Worm (Caenorhabditis elegans) whole organism, L1 larva: ENCODE results near the gene Y32G9A.5.

Experiments
- aha-1 ChIP-seq: fragments of 150-350 bp; optimal IDR thresholded peaks from 2 replicates; lab custom pipeline; 2014; ENCODE audit warnings: missing biosample characterization, missing genetic modification characterization
- ama-1 ChIP-seq: fragments of 150-350 bp; optimal IDR thresholded peaks from 2 replicates; lab custom pipeline; 2014
- blmp-1 ChIP-seq: fragments of 150-350 bp; optimal IDR thresholded peaks from 2 replicates; lab custom pipeline; 2014; ENCODE audit warnings: missing biosample characterization, missing genetic modification characterization
- ceh-63 ChIP-seq: fragments of 200-800 bp; sonication (Bioruptor generic); optimal IDR thresholded peaks from 2 replicates; lab custom pipeline; 2018; ENCODE audit warnings: mild to moderate bottlenecking, missing genetic modification characterization, missing compliant biosample characterization
- ceh-8 ChIP-seq: fragments of 200-800 bp; sonication (Bioruptor generic); optimal IDR thresholded peaks from 2 replicates; lab custom pipeline; 2018; ENCODE audit warnings: mild to moderate bottlenecking, missing genetic modification characterization, moderate library complexity, missing compliant biosample characterization
- ceh-82 ChIP-seq, 3 experiments: fragments of 150-350 bp in 1 of 3; sonication (generic microtip) in 2 of 3; optimal IDR thresholded peaks; 2 replicates each; lab custom pipeline; 2014 to 2017; ENCODE audit warnings: missing biosample characterization in 3 of 3, missing genetic modification characterization in 3 of 3
- ceh-90 ChIP-seq: sonication (generic microtip); optimal IDR thresholded peaks from 2 replicates; lab custom pipeline; 2016; ENCODE audit warnings: missing genetic modification characterization, missing compliant biosample characterization
- ces-1 ChIP-seq: fragments of 150-350 bp; optimal IDR thresholded peaks from 2 replicates; lab custom pipeline; 2014; ENCODE audit warnings: missing biosample characterization, missing genetic modification reagents, missing genetic modification characterization
- efl-1 ChIP-seq, 4 experiments: fragments of 150-350 bp; optimal IDR thresholded peaks in 3 of 4; peaks in 1 of 4; 1 replicate in 1 of 4; 2 replicates in 3 of 4; lab custom pipeline; 2014; ENCODE audit warnings: missing biosample characterization in 2 of 4, missing genetic modification characterization in 2 of 4, missing genetic modification reagents in 2 of 4
- egl-13 ChIP-seq: sonication (generic microtip); optimal IDR thresholded peaks from 2 replicates; lab custom pipeline; 2016; ENCODE audit warnings: missing genotype, missing genetic modification reagents, missing genetic modification characterization, missing compliant biosample characterization
- fkh-10 ChIP-seq: sonication (generic microtip); optimal IDR thresholded peaks from 2 replicates; lab custom pipeline; 2017; ENCODE audit warnings: missing biosample characterization, missing genetic modification reagents, missing genetic modification characterization
- fkh-4 ChIP-seq: sonication (generic microtip); optimal IDR thresholded peaks from 2 replicates; lab custom pipeline; 2016; ENCODE audit warnings: missing compliant biosample characterization, missing genetic modification characterization, borderline replicate concordance
- fkh-8 ChIP-seq: sonication (generic microtip); optimal IDR thresholded peaks from 2 replicates; lab custom pipeline; 2016; ENCODE audit warnings: mild to moderate bottlenecking, missing genetic modification characterization, missing compliant biosample characterization
- grh-1 ChIP-seq: fragments of 200-800 bp; sonication (Bioruptor generic); IDR thresholded peaks from 2 replicates; pipeline ENCODE4 v1.3.6; 2022; ENCODE audit warnings: missing genetic modification reagents, missing genetic modification characterization, missing compliant biosample characterization
- hlh-17 ChIP-seq: fragments of 200-800 bp; sonication (Bioruptor generic); optimal IDR thresholded peaks from 2 replicates; lab custom pipeline; 2018; ENCODE audit warnings: missing genetic modification characterization, mild to moderate bottlenecking, missing compliant biosample characterization, moderate library complexity, borderline replicate concordance
- hpl-2 ChIP-seq: fragments of 150-350 bp; optimal IDR thresholded peaks from 2 replicates; lab custom pipeline; 2014; ENCODE audit warnings: missing biosample characterization, missing genetic modification reagents, missing genetic modification characterization
- irx-1 ChIP-seq: sonication (generic microtip); optimal IDR thresholded peaks from 2 replicates; lab custom pipeline; 2016; ENCODE audit warnings: missing genetic modification characterization, missing compliant biosample characterization
- isw-1 ChIP-seq: fragments of 200-800 bp; sonication (Bioruptor generic); IDR thresholded peaks from 2 replicates; pipeline ENCODE4 v1.3.6; 2022; ENCODE audit warnings: missing genetic modification characterization, missing compliant biosample characterization
- lin-14 ChIP-seq: fragments of 200-800 bp; sonication (Bioruptor generic); optimal IDR thresholded peaks from 2 replicates; lab custom pipeline; 2018; ENCODE audit warnings: mild to moderate bottlenecking, missing genetic modification characterization, moderate library complexity, missing compliant biosample characterization
- lin-35 ChIP-seq, 2 experiments: fragments of 150-350 bp; optimal IDR thresholded peaks; 2 replicates each; lab custom pipeline; 2014; ENCODE audit warnings: missing biosample characterization in 2 of 2, missing genetic modification characterization in 2 of 2, missing genetic modification reagents in 2 of 2
- lsy-2 ChIP-seq, 2 experiments: fragments of 150-350 bp; optimal IDR thresholded peaks; 2 replicates each; lab custom pipeline; 2014; ENCODE audit warnings: missing biosample characterization in 2 of 2, missing genetic modification characterization in 2 of 2
- mdl-1 ChIP-seq, 2 experiments: fragments of 150-350 bp; optimal IDR thresholded peaks; 2 replicates each; lab custom pipeline; 2014 to 2017; ENCODE audit warnings: missing biosample characterization in 2 of 2, missing genetic modification characterization in 2 of 2, inconsistent platforms in 1 of 2
- nhr-19 ChIP-seq: fragments of 200-800 bp; sonication (Bioruptor generic); conservative IDR thresholded peaks from 2 replicates; pipeline ENCODE4 v1.3.6; 2022; ENCODE audit warnings: missing genetic modification characterization, missing compliant biosample characterization
- nhr-47 ChIP-seq: sonication (generic microtip); optimal IDR thresholded peaks from 2 replicates; lab custom pipeline; 2016; ENCODE audit warnings: mild to moderate bottlenecking, missing genetic modification characterization, moderate library complexity, missing compliant biosample characterization
- nhr-71 ChIP-seq: sonication (generic microtip); optimal IDR thresholded peaks from 2 replicates; lab custom pipeline; 2016; ENCODE audit warnings: mild to moderate bottlenecking, missing genetic modification characterization, moderate library complexity, missing compliant biosample characterization
- nhr-76 ChIP-seq: sonication (generic microtip); optimal IDR thresholded peaks from 2 replicates; lab custom pipeline; 2017; ENCODE audit warnings: missing biosample characterization, missing genetic modification characterization
- nhr-85 ChIP-seq: sonication (generic microtip); peaks from one replicate; lab custom pipeline; 2016; ENCODE audit warnings: missing genetic modification characterization, inconsistent platforms, missing compliant biosample characterization
- nhr-90 ChIP-seq: sonication (generic microtip); optimal IDR thresholded peaks from 2 replicates; lab custom pipeline; 2016; ENCODE audit warnings: mild to moderate bottlenecking, missing genetic modification characterization, missing compliant biosample characterization; ENCODE audit not compliant: poor library complexity
- pag-3 ChIP-seq: sonication (generic microtip); optimal IDR thresholded peaks from 2 replicates; lab custom pipeline; 2017; ENCODE audit warnings: missing genetic modification characterization, mild to moderate bottlenecking, missing compliant biosample characterization, antibody characterized with exemption, borderline replicate concordance; ENCODE audit not compliant: insufficient read depth
- pax-3 ChIP-seq: fragments of 200-800 bp; sonication (Bioruptor generic); optimal IDR thresholded peaks from 2 replicates; lab custom pipeline; 2018; ENCODE audit warnings: mild to moderate bottlenecking, missing genetic modification characterization, moderate library complexity, missing compliant biosample characterization
- snpc-4 ChIP-seq: fragments of 150-350 bp; optimal IDR thresholded peaks from 2 replicates; lab custom pipeline; 2014; ENCODE audit warnings: missing biosample characterization, missing genetic modification characterization
- snu-23 ChIP-seq: sonication (generic microtip); optimal IDR thresholded peaks from 2 replicates; lab custom pipeline; 2016; ENCODE audit warnings: missing genetic modification characterization, missing compliant biosample characterization
- swsn-7 ChIP-seq: sonication (generic microtip); optimal IDR thresholded peaks from 2 replicates; lab custom pipeline; 2016; ENCODE audit warnings: missing genetic modification characterization, missing compliant biosample characterization
- tbx-2 ChIP-seq: sonication (generic microtip); optimal IDR thresholded peaks from 2 replicates; lab custom pipeline; 2016; ENCODE audit warnings: missing genetic modification characterization, missing compliant biosample characterization
- unc-62 ChIP-seq: fragments of 150-350 bp; optimal IDR thresholded peaks from 2 replicates; lab custom pipeline; 2014; ENCODE audit warnings: missing biosample characterization, missing genetic modification reagents, missing genetic modification characterization
- unc-86 ChIP-seq: sonication (generic microtip); optimal IDR thresholded peaks from 2 replicates; lab custom pipeline; 2016; ENCODE audit warnings: missing genetic modification characterization, missing compliant biosample characterization
- unc-98 ChIP-seq: fragments of 200-800 bp; sonication (Bioruptor generic); IDR thresholded peaks from 2 replicates; pipeline ENCODE4 v1.3.6; 2022; ENCODE audit warnings: missing genetic modification characterization, missing compliant biosample characterization
- vab-15 ChIP-seq: sonication (generic microtip); optimal IDR thresholded peaks from 2 replicates; lab custom pipeline; 2017; ENCODE audit warnings: missing genotype, mild to moderate bottlenecking, missing genetic modification characterization, missing compliant biosample characterization
- xbp-1 ChIP-seq: sonication (generic microtip); optimal IDR thresholded peaks from 2 replicates; lab custom pipeline; 2016; ENCODE audit warnings: missing genetic modification characterization, missing compliant biosample characterization
- ztf-11 ChIP-seq, 2 experiments: sonication (generic microtip); optimal IDR thresholded peaks; 2 replicates each; lab custom pipeline; 2016 to 2017; ENCODE audit warnings: missing genetic modification characterization in 2 of 2, missing biosample characterization in 1 of 2, missing compliant biosample characterization in 1 of 2
- ztf-4 ChIP-seq: fragments of 150-350 bp; optimal IDR thresholded peaks from 2 replicates; lab custom pipeline; 2014; ENCODE audit warnings: missing biosample characterization, missing genetic modification characterization

Gene Y32G9A.5

DNA sequence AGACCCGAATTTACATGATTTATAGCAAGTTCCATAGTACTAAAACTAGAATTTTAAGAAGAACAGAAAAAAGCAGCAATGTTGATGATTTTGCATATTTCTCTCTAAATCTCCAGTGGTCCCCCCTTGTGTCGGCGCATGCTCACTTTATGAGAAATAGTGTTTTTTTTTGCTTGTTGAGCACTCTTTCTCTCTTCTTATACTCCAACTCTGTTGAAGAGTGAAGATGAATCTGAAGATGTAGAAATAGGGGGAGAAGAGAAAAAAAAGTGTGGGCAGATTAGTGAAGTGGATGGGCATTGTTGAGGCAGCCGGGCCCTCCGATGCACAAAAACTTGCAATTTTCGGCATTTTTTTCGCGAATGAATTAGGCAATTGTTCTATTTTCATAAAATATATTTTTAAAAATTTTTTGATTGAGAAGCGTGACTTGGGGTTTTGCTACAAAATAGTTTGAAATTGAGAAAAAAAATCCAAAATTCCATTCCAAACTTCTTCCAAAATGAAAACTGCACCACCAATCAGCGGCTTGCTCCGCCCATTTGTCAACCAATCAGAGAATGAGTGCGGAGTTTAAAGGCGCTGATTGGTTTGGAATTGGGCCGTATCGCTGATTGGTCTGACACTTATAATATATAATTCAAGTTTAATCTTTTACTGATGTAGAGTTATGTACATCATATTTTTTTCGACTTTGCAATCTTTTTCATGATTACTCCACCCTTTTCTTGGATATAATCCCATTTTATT lies 33.2 kb downstream of the Y32G9A.5 start:
- TF ChIP-seq ceh-82 (tag; optimal IDR thresholded peaks at IDR 0.05; lab: Kevin White, UChicago) = peak in 1 of 3 experiments; percentile 5
- peak; percentile 87 for TF ChIP-seq lin-14 (GFP tag; lab: Kevin White, UChicago)
- no peak for TF ChIP-seq pag-3

DNA sequence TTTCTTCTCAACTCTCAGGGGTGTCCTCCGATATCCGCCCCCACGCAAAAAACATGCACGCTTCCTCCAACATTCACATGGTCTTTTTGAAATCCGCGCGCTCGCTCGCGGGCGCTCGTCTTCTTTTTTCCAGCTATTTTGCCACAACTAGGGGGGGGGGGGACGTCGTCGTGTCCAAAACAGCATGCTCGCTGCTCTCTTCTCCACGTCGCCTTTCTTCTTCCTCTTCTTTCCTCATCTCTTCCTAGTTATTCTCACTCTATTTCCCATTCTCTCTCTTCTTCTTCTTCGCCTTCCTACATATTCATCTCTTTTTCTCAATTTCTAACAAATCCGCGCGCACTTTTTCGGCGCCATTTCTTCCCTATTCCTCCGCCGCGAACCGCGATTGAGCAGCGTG lies 36.0 kb downstream of the Y32G9A.5 start:
- peak; percentile 35 for TF ChIP-seq ceh-8 (GFP tag; lab: Kevin White, UChicago)
- TF ChIP-seq lsy-2 (tag; optimal IDR thresholded peaks at IDR 0.05; lab: Kevin White, UChicago) = peak in 1 of 2 experiments; percentile 9
- TF ChIP-seq lin-35 (GFP tag; optimal IDR thresholded peaks at IDR 0.05; lab: Kevin White, UChicago) = peak in 1 of 2 experiments; percentile 24
- peak; percentile 25 for TF ChIP-seq irx-1 (tag; lab: Kevin White, UChicago)
- peak in 1 of 2 experiments; percentile 1 for TF ChIP-seq mdl-1 (tag; optimal IDR thresholded peaks at IDR 0.05; lab: Kevin White, UChicago)
- TF ChIP-seq egl-13 (tag; lab: Kevin White, UChicago) = peak; percentile 75
- peak; percentile 46 for TF ChIP-seq pax-3
- TF ChIP-seq xbp-1 (tag; lab: Kevin White, UChicago) = peak; percentile 36
- no peak for TF ChIP-seq grh-1 (GFP tag; lab: Robert Waterston, UW)
- no peak for TF ChIP-seq nhr-76 (tag; lab: Kevin White, UChicago)
- peak; percentile 8; the same call in 1 of the 2 replicates for TF ChIP-seq isw-1 (GFP tag; lab: Robert Waterston, UW)
- TF ChIP-seq nhr-71 (tag; lab: Kevin White, UChicago) = peak; percentile 58
- TF ChIP-seq tbx-2 = peak; percentile 27
- TF ChIP-seq nhr-47 = peak; percentile 52
- TF ChIP-seq snu-23 (GFP tag; lab: Kevin White, UChicago) = peak; percentile 27
- peak; percentile 91 for TF ChIP-seq fkh-8
- no peak for TF ChIP-seq aha-1 (tag; lab: Kevin White, UChicago)
- peak; percentile 98 for TF ChIP-seq lin-14 (GFP tag; lab: Kevin White, UChicago)
- TF ChIP-seq ceh-82 (tag; optimal IDR thresholded peaks at IDR 0.05; lab: Kevin White, UChicago) = peak in 1 of 3 experiments; percentile 47
- TF ChIP-seq unc-86 (tag; lab: Kevin White, UChicago) = peak; percentile 56
- TF ChIP-seq hlh-17 = no peak
- no peak for TF ChIP-seq nhr-85 (tag; lab: Kevin White, UChicago)
- TF ChIP-seq fkh-10 (GFP tag; lab: Kevin White, UChicago) = peak; percentile 57
- TF ChIP-seq swsn-7 (tag; lab: Kevin White, UChicago) = peak; percentile 57
- TF ChIP-seq efl-1 (optimal IDR thresholded peaks at IDR 0.05; lab: Kevin White, UChicago) = peak in 1 of 2 experiments; percentile 20
- no peak for TF ChIP-seq efl-1 (GFP tag; optimal IDR thresholded peaks at IDR 0.05 in 1 of 2; lab: Kevin White, UChicago)
- TF ChIP-seq, all 84 proteins: peak for 20

DNA sequence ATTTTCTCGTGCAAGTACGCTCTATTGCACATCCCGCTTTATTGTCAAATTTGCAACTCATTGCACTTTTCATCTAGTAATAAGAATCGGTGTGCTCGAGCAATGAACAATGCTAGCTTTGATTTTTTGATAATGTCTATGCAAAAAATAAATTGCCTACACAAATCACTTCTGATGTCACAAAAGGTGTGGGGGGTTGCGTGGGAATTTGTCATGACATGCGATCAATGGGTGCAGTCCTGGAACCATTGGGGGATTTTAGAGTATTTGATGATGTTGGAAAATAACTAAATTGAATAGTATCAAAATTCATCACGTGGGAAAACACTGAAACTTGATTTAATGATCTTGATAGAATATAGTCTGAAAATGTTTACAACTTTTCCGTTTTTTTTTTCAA lies 38.4 kb downstream of the Y32G9A.5 start:
- TF ChIP-seq efl-1 (optimal IDR thresholded peaks at IDR 0.05; lab: Kevin White, UChicago) (no peak), efl-1 (GFP tag; optimal IDR thresholded peaks at IDR 0.05 in 1 of 2; lab: Kevin White, UChicago) (peak in 1 of 2 experiments; percentile 88), ceh-8 (GFP tag; lab: Kevin White, UChicago) (peak; percentile 76), isw-1 (GFP tag; lab: Robert Waterston, UW) (no peak), nhr-47 (peak; percentile 23), hpl-2 (GFP tag; lab: Kevin White, UChicago) (no peak), ztf-11 (tag; optimal IDR thresholded peaks at IDR 0.05; lab: Kevin White, UChicago) (no peak), nhr-71 (tag; lab: Kevin White, UChicago) (peak; percentile 10), ztf-4 (tag; lab: Kevin White, UChicago) (no peak), fkh-8 (peak; percentile 53), vab-15 (no peak), unc-98 (GFP tag; lab: Robert Waterston, UW) (no peak), lin-14 (GFP tag; lab: Kevin White, UChicago) (peak; percentile 26), ceh-63 (GFP tag; lab: Kevin White, UChicago) (no peak), nhr-85 (tag; lab: Kevin White, UChicago) (no peak)

ce11 chrV:1955246-1955645 lies 47.8 kb downstream of the Y32G9A.5 start:
- TF ChIP-seq lin-35 (GFP tag; optimal IDR thresholded peaks at IDR 0.05; lab: Kevin White, UChicago) (no peak), ceh-90 (no peak), ama-1 (lab: Kevin White, UChicago) (no peak), fkh-4 (tag; lab: Kevin White, UChicago) (no peak), blmp-1 (tag; lab: Kevin White, UChicago) (no peak), nhr-90 (tag; lab: Kevin White, UChicago) (no peak), ces-1 (GFP tag; lab: Kevin White, UChicago) (no peak), isw-1 (GFP tag; lab: Robert Waterston, UW) (no peak), mdl-1 (tag; optimal IDR thresholded peaks at IDR 0.05; lab: Kevin White, UChicago) (no peak), nhr-19 (GFP tag; lab: Robert Waterston, UW) (no peak), unc-62 (no peak), egl-13 (tag; lab: Kevin White, UChicago) (no peak), lsy-2 (tag; optimal IDR thresholded peaks at IDR 0.05; lab: Kevin White, UChicago) (no peak), ceh-8 (GFP tag; lab: Kevin White, UChicago) (no peak), snpc-4 (no peak), swsn-7 (tag; lab: Kevin White, UChicago) (no peak), lin-14 (GFP tag; lab: Kevin White, UChicago) (no peak), unc-86 (tag; lab: Kevin White, UChicago) (no peak), aha-1 (tag; lab: Kevin White, UChicago) (no peak)
- TF ChIP-seq, all 84 proteins: peak for 0
